Worm (Caenorhabditis elegans) whole organism, mixed stage, embryonic: Measurements from ENCODE around the gene T28A11.4.

Source experiments
- M03D4.4 ChIP-seq: sonication (generic microtip); optimal IDR thresholded peaks from 2 replicates; lab custom pipeline; 2017; ENCODE audit warnings: mild to moderate bottlenecking, missing genetic modification characterization, missing compliant biosample characterization
- bed-3 ChIP-seq: fragments of 200-800 bp; sonication (Bioruptor generic); optimal IDR thresholded peaks from 3 replicates; lab custom pipeline; 2018; ENCODE audit warnings: mild to moderate bottlenecking, missing genetic modification characterization, moderate library complexity, missing compliant biosample characterization
- ceh-39 ChIP-seq: fragments of 150-350 bp; optimal IDR thresholded peaks from 2 replicates; lab custom pipeline; 2014; ENCODE audit warnings: missing biosample characterization, missing genetic modification characterization
- ceh-43 ChIP-seq: fragments of 200-800 bp; sonication (Bioruptor generic); optimal IDR thresholded peaks from 2 replicates; lab custom pipeline; 2018; ENCODE audit warnings: mild to moderate bottlenecking, missing genetic modification characterization, moderate library complexity, missing compliant biosample characterization
- ceh-83 ChIP-seq: fragments of 200-800 bp; sonication (Bioruptor generic); optimal IDR thresholded peaks from 2 replicates; lab custom pipeline; 2018; ENCODE audit warnings: mild to moderate bottlenecking, missing genetic modification characterization, missing compliant biosample characterization
- ces-1 ChIP-seq: fragments of 150-350 bp; optimal IDR thresholded peaks from 2 replicates; lab custom pipeline; 2014; ENCODE audit warnings: missing biosample characterization, missing genetic modification reagents, missing genetic modification characterization
- cnd-1 ChIP-seq: fragments of 200-800 bp; sonication (Bioruptor generic); optimal IDR thresholded peaks from 2 replicates; lab custom pipeline; 2018; ENCODE audit warnings: mild to moderate bottlenecking, missing genetic modification characterization, missing compliant biosample characterization
- drap-1 ChIP-seq: fragments of 200-800 bp; sonication (Bioruptor generic); optimal IDR thresholded peaks from 3 replicates; lab custom pipeline; 2018; ENCODE audit warnings: mild to moderate bottlenecking, missing genetic modification characterization, missing compliant biosample characterization
- elt-1 ChIP-seq: sonication (generic microtip); optimal IDR thresholded peaks from 2 replicates; lab custom pipeline; 2017; ENCODE audit warnings: missing genetic modification characterization, mild to moderate bottlenecking, missing compliant biosample characterization, antibody characterized with exemption, moderate library complexity, borderline replicate concordance; ENCODE audit not compliant: insufficient read depth
- elt-3 ChIP-seq: fragments of 150-350 bp; optimal IDR thresholded peaks from 2 replicates; lab custom pipeline; 2014; ENCODE audit warnings: missing biosample characterization, missing genetic modification characterization
- flh-1 ChIP-seq: fragments of 200-800 bp; sonication (Bioruptor generic); optimal IDR thresholded peaks from 2 replicates; lab custom pipeline; 2018; ENCODE audit warnings: mild to moderate bottlenecking, missing genetic modification characterization, moderate library complexity, missing compliant biosample characterization
- ham-2 ChIP-seq: fragments of 200-800 bp; sonication (Bioruptor generic); optimal IDR thresholded peaks from 2 replicates; lab custom pipeline; 2018; ENCODE audit warnings: mild to moderate bottlenecking, missing genetic modification characterization, missing compliant biosample characterization
- hlh-1 ChIP-seq: fragments of 150-350 bp; optimal IDR thresholded peaks from 2 replicates; lab custom pipeline; 2014; ENCODE audit warnings: missing biosample characterization, missing genetic modification reagents, missing genetic modification characterization
- lin-13 ChIP-seq: fragments of 150-350 bp; optimal IDR thresholded peaks from 2 replicates; lab custom pipeline; 2014; ENCODE audit warnings: missing biosample characterization, missing genetic modification characterization
- lin-32 ChIP-seq: fragments of 200-800 bp; sonication (Bioruptor generic); optimal IDR thresholded peaks from 2 replicates; lab custom pipeline; 2018; ENCODE audit warnings: mild to moderate bottlenecking, missing genetic modification characterization, missing compliant biosample characterization
- lsy-2 ChIP-seq: fragments of 150-350 bp; optimal IDR thresholded peaks from 2 replicates; lab custom pipeline; 2014; ENCODE audit warnings: missing biosample characterization, missing genetic modification characterization
- mab-5 ChIP-seq: fragments of 150-350 bp; optimal IDR thresholded peaks from 2 replicates; lab custom pipeline; 2014; ENCODE audit warnings: missing biosample characterization, missing genetic modification characterization
- mep-1 ChIP-seq: fragments of 150-350 bp; optimal IDR thresholded peaks from 2 replicates; lab custom pipeline; 2017; ENCODE audit warnings: missing biosample characterization, missing genetic modification reagents, missing genetic modification characterization, inconsistent platforms
- mls-2 ChIP-seq: sonication (generic microtip); optimal IDR thresholded peaks from 2 replicates; lab custom pipeline; 2016; ENCODE audit warnings: mild to moderate bottlenecking, missing genetic modification characterization, moderate library complexity, missing compliant biosample characterization
- nhr-12 ChIP-seq: fragments of 150-350 bp; optimal IDR thresholded peaks from 2 replicates; lab custom pipeline; 2014; ENCODE audit warnings: missing biosample characterization, missing genetic modification characterization
- nhr-2 ChIP-seq: fragments of 150-350 bp; optimal IDR thresholded peaks from 2 replicates; lab custom pipeline; 2014; ENCODE audit warnings: missing biosample characterization, missing genetic modification characterization
- nhr-237 ChIP-seq: fragments of 150-350 bp; optimal IDR thresholded peaks from 2 replicates; lab custom pipeline; 2014; ENCODE audit warnings: missing biosample characterization, missing genetic modification characterization
- nhr-28 ChIP-seq: fragments of 150-350 bp; optimal IDR thresholded peaks from 2 replicates; lab custom pipeline; 2014; ENCODE audit warnings: missing biosample characterization, missing genetic modification characterization
- nhr-76 ChIP-seq: sonication (generic microtip); optimal IDR thresholded peaks from 2 replicates; lab custom pipeline; 2017; ENCODE audit warnings: missing biosample characterization, missing genetic modification characterization
- pha-4 ChIP-seq: fragments of 150-350 bp; optimal IDR thresholded peaks from 2 replicates; lab custom pipeline; 2018; ENCODE audit warnings: missing biosample characterization, missing genetic modification reagents, missing genetic modification characterization
- sem-2 ChIP-seq: fragments of 200-800 bp; sonication (Bioruptor generic); optimal IDR thresholded peaks from 2 replicates; lab custom pipeline; 2018; ENCODE audit warnings: mild to moderate bottlenecking, missing genetic modification characterization, missing compliant biosample characterization
- snpc-4 ChIP-seq: fragments of 150-350 bp; optimal IDR thresholded peaks from 2 replicates; lab custom pipeline; 2014; ENCODE audit warnings: missing biosample characterization, missing genetic modification characterization
- sptf-1 ChIP-seq: sonication (generic microtip); optimal IDR thresholded peaks from 2 replicates; lab custom pipeline; 2017; ENCODE audit warnings: mild to moderate bottlenecking, missing genetic modification characterization, moderate library complexity, missing compliant biosample characterization
- tbx-8 ChIP-seq: fragments of 200-800 bp; sonication (Bioruptor generic); optimal IDR thresholded peaks from 2 replicates; lab custom pipeline; 2018; ENCODE audit warnings: mild to moderate bottlenecking, missing genetic modification characterization, moderate library complexity, missing compliant biosample characterization
- unc-39 ChIP-seq: fragments of 150-350 bp; optimal IDR thresholded peaks from 2 replicates; lab custom pipeline; 2014; ENCODE audit warnings: missing biosample characterization, missing genetic modification characterization
- unc-62 ChIP-seq: fragments of 150-350 bp; optimal IDR thresholded peaks from 2 replicates; lab custom pipeline; 2014; ENCODE audit warnings: missing biosample characterization, missing genetic modification reagents, missing genetic modification characterization
- zip-8 ChIP-seq: fragments of 150-350 bp; optimal IDR thresholded peaks from 2 replicates; lab custom pipeline; 2014; ENCODE audit warnings: missing biosample characterization, missing genetic modification characterization
- ztf-11 ChIP-seq: fragments of 150-350 bp; optimal IDR thresholded peaks from 2 replicates; lab custom pipeline; 2014; ENCODE audit warnings: missing biosample characterization, missing genetic modification characterization

T28A11.4 gene

DNA sequence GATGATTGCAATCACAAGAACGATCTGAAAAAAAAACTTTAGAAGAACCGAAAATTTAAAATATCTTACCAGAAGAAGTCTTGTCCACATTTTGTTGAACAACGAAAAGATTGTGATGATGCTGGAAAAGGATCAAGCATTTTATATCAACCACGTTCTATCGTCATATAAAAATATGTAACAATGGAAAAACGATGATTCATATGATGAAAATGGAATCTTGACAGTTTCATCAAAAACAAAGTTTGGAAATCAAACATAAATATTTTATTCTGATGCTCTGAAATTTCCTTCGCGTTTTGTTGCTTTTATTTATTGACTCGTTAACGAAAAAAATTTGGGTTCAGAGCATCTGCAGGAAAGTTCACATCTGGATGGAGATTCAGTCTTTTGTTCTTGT lies 37.2 kb upstream of the T28A11.4 start, which contains the start of the genes K08D9.9 and str-16:
K08D9.9 (minus strand) TSS at position 101 of the 400 bp plus-strand sequence.
str-16 (plus strand) TSS at position 266 of the 400 bp plus-strand sequence.
- TF ChIP-seq lsy-2 (tag; lab: Kevin White, UChicago) (no peak), tbx-8 (GFP tag; lab: Kevin White, UChicago) (no peak), mep-1 (no peak), ces-1 (GFP tag; lab: Kevin White, UChicago) (no peak), lin-32 (no peak), nhr-237 (no peak), sptf-1 (no peak), unc-39 (tag; lab: Kevin White, UChicago) (no peak), mls-2 (tag; lab: Kevin White, UChicago) (no peak), ceh-39 (tag; lab: Kevin White, UChicago) (no peak), nhr-2 (tag; lab: Kevin White, UChicago) (no peak), ztf-11 (tag; lab: Kevin White, UChicago) (no peak), ceh-83 (GFP tag; lab: Kevin White, UChicago) (no peak), snpc-4 (tag; lab: Kevin White, UChicago) (no peak), zip-8 (tag; lab: Kevin White, UChicago) (no peak), cnd-1 (tag; lab: Kevin White, UChicago) (no peak), nhr-28 (tag; lab: Kevin White, UChicago) (no peak), sem-2 (GFP tag; lab: Kevin White, UChicago) (no peak)

DNA sequence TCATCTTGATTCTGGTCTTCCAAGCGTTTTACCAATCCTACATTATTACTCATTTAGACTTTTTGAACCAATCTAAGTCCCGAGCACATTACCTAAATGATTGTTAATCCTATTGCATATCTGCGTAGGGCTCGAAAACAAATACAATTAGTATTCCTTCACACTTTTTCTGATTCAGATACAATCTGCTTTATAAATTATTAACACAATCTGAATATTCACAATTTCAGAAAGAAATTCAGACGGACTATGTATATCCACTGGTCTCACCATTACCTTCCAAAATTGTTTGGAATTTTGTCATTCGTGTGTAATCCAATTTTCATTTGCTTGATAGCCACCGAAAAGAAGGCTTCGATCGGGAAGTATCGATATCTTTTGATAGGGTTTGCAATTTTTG lies 32.7 kb upstream of the T28A11.4 start, which contains the start of gene srj-11:
srj-11 (plus strand) TSS at position 250 of the 400 bp plus-strand sequence.
- TF ChIP-seq lin-32 (no peak), nhr-237 (no peak), drap-1 (no peak), elt-3 (tag; lab: Kevin White, UChicago) (no peak), M03D4.4 (tag; lab: Kevin White, UChicago) (no peak), sem-2 (GFP tag; lab: Kevin White, UChicago) (no peak), mab-5 (tag; lab: Kevin White, UChicago) (no peak), bed-3 (GFP tag; lab: Kevin White, UChicago) (no peak), flh-1 (no peak)

ce11 chrV:3242984-3243383 lies 30.9 kb upstream of the T28A11.4 start, which contains the start of gene gst-23:
gst-23 (plus strand) TSS chrV:3243284.
- TF ChIP-seq tbx-8 (GFP tag; lab: Kevin White, UChicago) (no peak), pha-4 (tag; lab: Kevin White, UChicago) (no peak), ceh-39 (tag; lab: Kevin White, UChicago) (no peak), hlh-1 (tag; lab: Kevin White, UChicago) (no peak), ceh-43 (GFP tag; lab: Kevin White, UChicago) (no peak), elt-3 (tag; lab: Kevin White, UChicago) (no peak), snpc-4 (tag; lab: Kevin White, UChicago) (no peak)
- TF ChIP-seq, all 35 proteins: peak for 0

ce11 chrV:3244703-3245102 lies 29.1 kb upstream of the T28A11.4 start, which contains the start of gene srj-7:
srj-7 (plus strand) TSS chrV:3245003.
- TF ChIP-seq pha-4 (tag; lab: Kevin White, UChicago) (no peak), nhr-76 (tag; lab: Kevin White, UChicago) (no peak), unc-62 (GFP tag; lab: Kevin White, UChicago) (no peak), drap-1 (no peak), tbx-8 (GFP tag; lab: Kevin White, UChicago) (no peak), elt-1 (tag; lab: Kevin White, UChicago) (no peak), mab-5 (tag; lab: Kevin White, UChicago) (no peak), ceh-83 (GFP tag; lab: Kevin White, UChicago) (no peak), lsy-2 (tag; lab: Kevin White, UChicago) (no peak), nhr-12 (tag; lab: Kevin White, UChicago) (no peak), flh-1 (no peak), zip-8 (tag; lab: Kevin White, UChicago) (no peak), unc-39 (tag; lab: Kevin White, UChicago) (no peak), mls-2 (tag; lab: Kevin White, UChicago) (no peak), mep-1 (no peak), ceh-39 (tag; lab: Kevin White, UChicago) (no peak), lin-13 (no peak), nhr-237 (no peak), cnd-1 (tag; lab: Kevin White, UChicago) (no peak), ham-2 (GFP tag; lab: Kevin White, UChicago) (no peak)
